Fruit fly (Drosophila melanogaster): ENCODE measurements around the gene CG34267.

- TF ChIP-seq CG8478 (optimal IDR thresholded peaks at IDR 0.05), result no peak
- no peak for TF ChIP-seq CTCF (optimal IDR thresholded peaks at IDR 0.05)
Measured at dm6 chr3L:483818-484217, 16.4 kb downstream of the CG34267 start.
